Worm (Caenorhabditis elegans) whole organism, mixed stage, embryonic: Measurements from ENCODE around the gene nlp-9.

Source experiments
- M03D4.4 ChIP-seq: sonication (generic microtip); optimal IDR thresholded peaks from 2 replicates; lab custom pipeline; 2017; ENCODE audit warnings: mild to moderate bottlenecking, missing genetic modification characterization, missing compliant biosample characterization
- bed-3 ChIP-seq: fragments of 200-800 bp; sonication (Bioruptor generic); optimal IDR thresholded peaks from 3 replicates; lab custom pipeline; 2018; ENCODE audit warnings: mild to moderate bottlenecking, missing genetic modification characterization, moderate library complexity, missing compliant biosample characterization
- blmp-1 ChIP-seq: fragments of 150-350 bp; optimal IDR thresholded peaks from 2 replicates; lab custom pipeline; 2014; ENCODE audit warnings: missing biosample characterization, missing genetic modification characterization
- ceh-39 ChIP-seq: fragments of 150-350 bp; optimal IDR thresholded peaks from 2 replicates; lab custom pipeline; 2014; ENCODE audit warnings: missing biosample characterization, missing genetic modification characterization
- ceh-43 ChIP-seq: fragments of 200-800 bp; sonication (Bioruptor generic); optimal IDR thresholded peaks from 2 replicates; lab custom pipeline; 2018; ENCODE audit warnings: mild to moderate bottlenecking, missing genetic modification characterization, moderate library complexity, missing compliant biosample characterization
- ceh-83 ChIP-seq: fragments of 200-800 bp; sonication (Bioruptor generic); optimal IDR thresholded peaks from 2 replicates; lab custom pipeline; 2018; ENCODE audit warnings: mild to moderate bottlenecking, missing genetic modification characterization, missing compliant biosample characterization
- ces-1 ChIP-seq: fragments of 150-350 bp; optimal IDR thresholded peaks from 2 replicates; lab custom pipeline; 2014; ENCODE audit warnings: missing biosample characterization, missing genetic modification reagents, missing genetic modification characterization
- cnd-1 ChIP-seq: fragments of 200-800 bp; sonication (Bioruptor generic); optimal IDR thresholded peaks from 2 replicates; lab custom pipeline; 2018; ENCODE audit warnings: mild to moderate bottlenecking, missing genetic modification characterization, missing compliant biosample characterization
- drap-1 ChIP-seq: fragments of 200-800 bp; sonication (Bioruptor generic); optimal IDR thresholded peaks from 3 replicates; lab custom pipeline; 2018; ENCODE audit warnings: mild to moderate bottlenecking, missing genetic modification characterization, missing compliant biosample characterization
- elt-1 ChIP-seq: sonication (generic microtip); optimal IDR thresholded peaks from 2 replicates; lab custom pipeline; 2017; ENCODE audit warnings: missing genetic modification characterization, mild to moderate bottlenecking, missing compliant biosample characterization, antibody characterized with exemption, moderate library complexity, borderline replicate concordance; ENCODE audit not compliant: insufficient read depth
- elt-3 ChIP-seq: fragments of 150-350 bp; optimal IDR thresholded peaks from 2 replicates; lab custom pipeline; 2014; ENCODE audit warnings: missing biosample characterization, missing genetic modification characterization
- flh-1 ChIP-seq: fragments of 200-800 bp; sonication (Bioruptor generic); optimal IDR thresholded peaks from 2 replicates; lab custom pipeline; 2018; ENCODE audit warnings: mild to moderate bottlenecking, missing genetic modification characterization, moderate library complexity, missing compliant biosample characterization
- ham-2 ChIP-seq: fragments of 200-800 bp; sonication (Bioruptor generic); optimal IDR thresholded peaks from 2 replicates; lab custom pipeline; 2018; ENCODE audit warnings: mild to moderate bottlenecking, missing genetic modification characterization, missing compliant biosample characterization
- hlh-1 ChIP-seq: fragments of 150-350 bp; optimal IDR thresholded peaks from 2 replicates; lab custom pipeline; 2014; ENCODE audit warnings: missing biosample characterization, missing genetic modification reagents, missing genetic modification characterization
- lin-13 ChIP-seq: fragments of 150-350 bp; optimal IDR thresholded peaks from 2 replicates; lab custom pipeline; 2014; ENCODE audit warnings: missing biosample characterization, missing genetic modification characterization
- lin-32 ChIP-seq: fragments of 200-800 bp; sonication (Bioruptor generic); optimal IDR thresholded peaks from 2 replicates; lab custom pipeline; 2018; ENCODE audit warnings: mild to moderate bottlenecking, missing genetic modification characterization, missing compliant biosample characterization
- lsy-2 ChIP-seq: fragments of 150-350 bp; optimal IDR thresholded peaks from 2 replicates; lab custom pipeline; 2014; ENCODE audit warnings: missing biosample characterization, missing genetic modification characterization
- mab-5 ChIP-seq: fragments of 150-350 bp; optimal IDR thresholded peaks from 2 replicates; lab custom pipeline; 2014; ENCODE audit warnings: missing biosample characterization, missing genetic modification characterization
- mep-1 ChIP-seq: fragments of 150-350 bp; optimal IDR thresholded peaks from 2 replicates; lab custom pipeline; 2017; ENCODE audit warnings: missing biosample characterization, missing genetic modification reagents, missing genetic modification characterization, inconsistent platforms
- mls-2 ChIP-seq: sonication (generic microtip); optimal IDR thresholded peaks from 2 replicates; lab custom pipeline; 2016; ENCODE audit warnings: mild to moderate bottlenecking, missing genetic modification characterization, moderate library complexity, missing compliant biosample characterization
- nhr-12 ChIP-seq: fragments of 150-350 bp; optimal IDR thresholded peaks from 2 replicates; lab custom pipeline; 2014; ENCODE audit warnings: missing biosample characterization, missing genetic modification characterization
- nhr-2 ChIP-seq: fragments of 150-350 bp; optimal IDR thresholded peaks from 2 replicates; lab custom pipeline; 2014; ENCODE audit warnings: missing biosample characterization, missing genetic modification characterization
- nhr-237 ChIP-seq: fragments of 150-350 bp; optimal IDR thresholded peaks from 2 replicates; lab custom pipeline; 2014; ENCODE audit warnings: missing biosample characterization, missing genetic modification characterization
- nhr-28 ChIP-seq: fragments of 150-350 bp; optimal IDR thresholded peaks from 2 replicates; lab custom pipeline; 2014; ENCODE audit warnings: missing biosample characterization, missing genetic modification characterization
- nhr-76 ChIP-seq: sonication (generic microtip); optimal IDR thresholded peaks from 2 replicates; lab custom pipeline; 2017; ENCODE audit warnings: missing biosample characterization, missing genetic modification characterization
- pha-4 ChIP-seq: fragments of 150-350 bp; optimal IDR thresholded peaks from 2 replicates; lab custom pipeline; 2018; ENCODE audit warnings: missing biosample characterization, missing genetic modification reagents, missing genetic modification characterization
- sem-2 ChIP-seq: fragments of 200-800 bp; sonication (Bioruptor generic); optimal IDR thresholded peaks from 2 replicates; lab custom pipeline; 2018; ENCODE audit warnings: mild to moderate bottlenecking, missing genetic modification characterization, missing compliant biosample characterization
- snpc-4 ChIP-seq: fragments of 150-350 bp; optimal IDR thresholded peaks from 2 replicates; lab custom pipeline; 2014; ENCODE audit warnings: missing biosample characterization, missing genetic modification characterization
- sptf-1 ChIP-seq: sonication (generic microtip); optimal IDR thresholded peaks from 2 replicates; lab custom pipeline; 2017; ENCODE audit warnings: mild to moderate bottlenecking, missing genetic modification characterization, moderate library complexity, missing compliant biosample characterization
- tbx-8 ChIP-seq: fragments of 200-800 bp; sonication (Bioruptor generic); optimal IDR thresholded peaks from 2 replicates; lab custom pipeline; 2018; ENCODE audit warnings: mild to moderate bottlenecking, missing genetic modification characterization, moderate library complexity, missing compliant biosample characterization
- unc-120 ChIP-seq: sonication (generic microtip); optimal IDR thresholded peaks from 2 replicates; lab custom pipeline; 2017; ENCODE audit warnings: missing genetic modification characterization, missing compliant biosample characterization; ENCODE audit not compliant: poor library complexity, severe bottlenecking
- unc-39 ChIP-seq: fragments of 150-350 bp; optimal IDR thresholded peaks from 2 replicates; lab custom pipeline; 2014; ENCODE audit warnings: missing biosample characterization, missing genetic modification characterization
- unc-62 ChIP-seq: fragments of 150-350 bp; optimal IDR thresholded peaks from 2 replicates; lab custom pipeline; 2014; ENCODE audit warnings: missing biosample characterization, missing genetic modification reagents, missing genetic modification characterization
- zip-8 ChIP-seq: fragments of 150-350 bp; optimal IDR thresholded peaks from 2 replicates; lab custom pipeline; 2014; ENCODE audit warnings: missing biosample characterization, missing genetic modification characterization
- ztf-11 ChIP-seq: fragments of 150-350 bp; optimal IDR thresholded peaks from 2 replicates; lab custom pipeline; 2014; ENCODE audit warnings: missing biosample characterization, missing genetic modification characterization

The nlp-9 gene

DNA sequence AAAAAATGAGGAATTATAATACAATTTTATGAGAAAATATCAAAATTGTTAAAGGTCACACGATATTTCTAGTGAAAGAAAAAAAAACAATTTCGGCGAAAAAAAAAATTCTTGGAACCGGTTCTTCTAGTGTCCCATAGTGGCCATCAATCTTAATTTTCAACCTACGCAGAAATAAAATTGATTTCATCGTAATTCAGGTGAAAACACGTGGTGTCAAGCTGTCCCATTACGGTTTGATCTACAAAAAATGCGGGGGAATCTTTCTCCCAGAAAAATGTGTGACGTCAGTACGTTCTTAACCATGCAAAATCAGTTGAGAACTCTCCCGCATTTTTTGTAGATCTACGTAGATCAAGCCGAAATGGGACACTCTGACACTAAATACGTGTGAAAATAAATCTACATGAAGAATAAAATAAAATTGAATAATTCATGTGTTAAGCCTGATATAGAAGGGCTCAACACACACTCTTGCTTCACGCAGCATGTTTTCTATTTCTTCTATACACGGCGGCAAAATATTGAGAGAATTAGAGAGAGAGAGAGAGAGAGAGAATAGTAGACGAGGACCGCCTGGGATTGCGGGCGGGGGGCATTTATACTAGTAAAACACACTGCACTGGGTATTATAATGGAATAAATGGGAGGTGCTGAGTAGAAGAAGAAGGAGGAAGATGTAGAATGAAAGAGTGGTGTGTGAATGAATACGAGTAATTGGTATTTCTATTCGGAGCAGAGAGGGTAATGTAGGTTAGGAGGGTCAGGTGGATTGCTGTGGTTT is 26.6 kb upstream of the nlp-9 start:
- TF ChIP-seq ces-1 (GFP tag; lab: Kevin White, UChicago): peak; percentile 90
- TF ChIP-seq cnd-1: peak; percentile 18
- peak; percentile 1 for TF ChIP-seq mep-1 (tag; lab: Kevin White, UChicago)
- no peak for TF ChIP-seq flh-1 (GFP tag; lab: Kevin White, UChicago)
- TF ChIP-seq ceh-43 (GFP tag; lab: Kevin White, UChicago): no peak
- no peak for TF ChIP-seq bed-3 (GFP tag; lab: Kevin White, UChicago)
- no peak for TF ChIP-seq ham-2 (GFP tag; lab: Kevin White, UChicago)
- peak; percentile 59 for TF ChIP-seq mls-2 (tag; lab: Kevin White, UChicago)
- TF ChIP-seq sptf-1 (tag; lab: Kevin White, UChicago): peak; percentile 43
- peak; percentile 24 for TF ChIP-seq unc-120 (tag; lab: Kevin White, UChicago)

- TF ChIP-seq M03D4.4 (tag; lab: Kevin White, UChicago): peak; percentile 74
- TF ChIP-seq flh-1 (GFP tag; lab: Kevin White, UChicago): no peak
- TF ChIP-seq tbx-8 (GFP tag; lab: Kevin White, UChicago): peak; percentile 3
- peak; percentile 63 for TF ChIP-seq drap-1
- TF ChIP-seq ceh-83 (GFP tag; lab: Kevin White, UChicago): no peak
- no peak for TF ChIP-seq ztf-11
- peak; percentile 76 for TF ChIP-seq pha-4 (tag; lab: Kevin White, UChicago)
- peak; percentile 67 for TF ChIP-seq nhr-237
- TF ChIP-seq unc-39 (tag; lab: Kevin White, UChicago): no peak
- peak; percentile 66 for TF ChIP-seq cnd-1
- TF ChIP-seq elt-3: no peak
- TF ChIP-seq lsy-2 (tag; lab: Kevin White, UChicago): peak; percentile 71
- peak; percentile 34 for TF ChIP-seq ceh-39 (tag; lab: Kevin White, UChicago)
- TF ChIP-seq nhr-12: no peak
- peak; percentile 3 for TF ChIP-seq sem-2 (GFP tag; lab: Kevin White, UChicago)
- peak; percentile 78 for TF ChIP-seq sptf-1 (tag; lab: Kevin White, UChicago)
- TF ChIP-seq zip-8: no peak
- TF ChIP-seq hlh-1: peak; percentile 8
- TF ChIP-seq nhr-28 (tag; lab: Kevin White, UChicago): no peak
- TF ChIP-seq elt-1 (tag; lab: Kevin White, UChicago): no peak
- TF ChIP-seq unc-62 (GFP tag; lab: Kevin White, UChicago): peak; percentile 11
- peak; percentile 83 for TF ChIP-seq mep-1 (tag; lab: Kevin White, UChicago)
- TF ChIP-seq nhr-76 (tag; lab: Kevin White, UChicago): peak; percentile 5
- peak; percentile 86 for TF ChIP-seq lin-13 (tag; lab: Kevin White, UChicago)
- TF ChIP-seq ces-1 (GFP tag; lab: Kevin White, UChicago): peak; percentile 34
- TF ChIP-seq bed-3 (GFP tag; lab: Kevin White, UChicago): no peak
- peak; percentile 69 for TF ChIP-seq mls-2 (tag; lab: Kevin White, UChicago)
- TF ChIP-seq ham-2 (GFP tag; lab: Kevin White, UChicago): peak; percentile 92
- peak; percentile 83 for TF ChIP-seq unc-120 (tag; lab: Kevin White, UChicago)
- TF ChIP-seq blmp-1 (tag; lab: Kevin White, UChicago): no peak
- TF ChIP-seq ceh-43 (GFP tag; lab: Kevin White, UChicago): peak; percentile 74
- no peak for TF ChIP-seq lin-32 (GFP tag; lab: Kevin White, UChicago)
- TF ChIP-seq snpc-4 (tag; lab: Kevin White, UChicago): no peak
- TF ChIP-seq mab-5 (tag; lab: Kevin White, UChicago): no peak
- no peak for TF ChIP-seq nhr-2 (tag; lab: Kevin White, UChicago)
Observed at ce11 chrV:4194587-4195211, 24.7 kb upstream of the nlp-9 start, which contains the start of gene Y45G5AM.9. Gene Y45G5AM.9, minus strand, starts transcription at chrV:4194637.
